ENCODE assay signal across 8 worm cellular contexts in genomic region chrIV:10425129-10425528, ce11.
TF ChIP-seq lines count a peak whose summit lies in the region.

No protein-coding gene starts in this region.

TF ChIP-seq in whole organism, L1 larva, 84 proteins besides CTCF, POLR2A, EP300 and RAD21 (continues in another document):
- TF ChIP-seq jun-1 (tag; optimal IDR thresholded peaks at IDR 0.05; lab: Kevin White, UChicago) = no peak
- TF ChIP-seq F16B12.6 (tag; optimal IDR thresholded peaks at IDR 0.05; lab: Kevin White, UChicago) = no peak
- TF ChIP-seq unc-30 (tag; optimal IDR thresholded peaks at IDR 0.05; lab: Kevin White, UChicago) = no peak
- TF ChIP-seq nhr-77 (tag; optimal IDR thresholded peaks at IDR 0.05; lab: Kevin White, UChicago) = no peak
- no peak for TF ChIP-seq nhr-85 (tag; lab: Kevin White, UChicago)
- TF ChIP-seq efl-1 (optimal IDR thresholded peaks at IDR 0.05; lab: Kevin White, UChicago) = peak; percentile 23 to 44
- no peak for TF ChIP-seq efl-1 (GFP tag; optimal IDR thresholded peaks at IDR 0.05 in 1 of 2; lab: Kevin White, UChicago)
- TF ChIP-seq snu-23 (GFP tag; optimal IDR thresholded peaks at IDR 0.05; lab: Kevin White, UChicago) = peak; percentile 50
- TF ChIP-seq fkh-10 (GFP tag; optimal IDR thresholded peaks at IDR 0.05; lab: Kevin White, UChicago) = peak; percentile 25
- no peak for TF ChIP-seq nhr-90 (tag; optimal IDR thresholded peaks at IDR 0.05; lab: Kevin White, UChicago; ENCODE audit: poor library complexity)
- no peak for TF ChIP-seq aha-1 (tag; optimal IDR thresholded peaks at IDR 0.05; lab: Kevin White, UChicago)
- peak in 1 of 2 experiments; percentile 24 for TF ChIP-seq ztf-11 (tag; optimal IDR thresholded peaks at IDR 0.05; lab: Kevin White, UChicago)

TF ChIP-seq in whole organism, L2 larva, 48 proteins besides CTCF, POLR2A, EP300 and RAD21 (continues in another document):
- no peak for TF ChIP-seq ztf-1 (GFP tag; conservative IDR thresholded peaks at IDR 0.05; lab: Robert Waterston, UW)
- TF ChIP-seq mbf-1 (tag; optimal IDR thresholded peaks at IDR 0.05; lab: Kevin White, UChicago) = no peak
- peak in 1 of 2 experiments; percentile 53 for TF ChIP-seq lsy-2 (tag; optimal IDR thresholded peaks at IDR 0.05; lab: Kevin White, UChicago)
- TF ChIP-seq F13H6.1 (tag; optimal IDR thresholded peaks at IDR 0.05; lab: Kevin White, UChicago) = peak; percentile 24
- TF ChIP-seq nhr-11 (tag; optimal IDR thresholded peaks at IDR 0.05; lab: Kevin White, UChicago) = no peak
- TF ChIP-seq ceh-16 (tag; optimal IDR thresholded peaks at IDR 0.05; lab: Kevin White, UChicago) = no peak
- TF ChIP-seq nhr-237 (tag; optimal IDR thresholded peaks at IDR 0.05; lab: Kevin White, UChicago) = no peak
- no peak for TF ChIP-seq ama-1 (optimal IDR thresholded peaks at IDR 0.05; lab: Kevin White, UChicago)
- peak; percentile 47 for TF ChIP-seq unc-55 (GFP tag; optimal IDR thresholded peaks at IDR 0.05; lab: Kevin White, UChicago)
- no peak for TF ChIP-seq nhr-23 (tag; optimal IDR thresholded peaks at IDR 0.05; lab: Kevin White, UChicago)
- no peak for TF ChIP-seq nhr-10 (tag; optimal IDR thresholded peaks at IDR 0.05; lab: Kevin White, UChicago)
- no peak for TF ChIP-seq gmeb-1 (tag; optimal IDR thresholded peaks at IDR 0.05; lab: Kevin White, UChicago)

TF ChIP-seq in whole organism, L3 larva, 47 proteins besides CTCF, POLR2A, EP300 and RAD21:
- peak; percentile 28 for TF ChIP-seq nhr-25 (tag; optimal IDR thresholded peaks at IDR 0.05; lab: Kevin White, UChicago)
- TF ChIP-seq elt-2 (tag; optimal IDR thresholded peaks at IDR 0.05; lab: Kevin White, UChicago) = peak; percentile 33
- peak; percentile 69 for TF ChIP-seq hmg-11 (tag; optimal IDR thresholded peaks at IDR 0.05; lab: Kevin White, UChicago)
- no peak for TF ChIP-seq fos-1 (tag; optimal IDR thresholded peaks at IDR 0.05; lab: Kevin White, UChicago)
- no peak for TF ChIP-seq fkh-2 (tag; optimal IDR thresholded peaks at IDR 0.05; lab: Kevin White, UChicago)
- TF ChIP-seq lin-15B (tag; optimal IDR thresholded peaks at IDR 0.05; lab: Kevin White, UChicago) = peak; percentile 25
- no peak for TF ChIP-seq ceh-28 (tag; optimal IDR thresholded peaks at IDR 0.05; lab: Kevin White, UChicago)
- no peak for TF ChIP-seq ceh-9 (tag; optimal IDR thresholded peaks at IDR 0.05; lab: Kevin White, UChicago)
- TF ChIP-seq pha-4 (tag; optimal IDR thresholded peaks at IDR 0.05; lab: Kevin White, UChicago) = peak; percentile 65
- TF ChIP-seq daf-12 (tag; optimal IDR thresholded peaks at IDR 0.05; lab: Kevin White, UChicago) = no peak
- TF ChIP-seq nfya-1 (tag; optimal IDR thresholded peaks at IDR 0.05; lab: Kevin White, UChicago; ENCODE audit: insufficient read depth) = peak; percentile 56

TF ChIP-seq in whole organism, L4 larva, 104 proteins besides CTCF, POLR2A, EP300 and RAD21 (continues in another document):
- no peak for TF ChIP-seq mes-2 (tag; optimal IDR thresholded peaks at IDR 0.05; lab: Kevin White, UChicago; ENCODE audit: poor library complexity, severe bottlenecking)
- no peak for TF ChIP-seq mxl-2 (GFP tag; conservative IDR thresholded peaks at IDR 0.05; lab: Robert Waterston, UW)
- peak; percentile 27 for TF ChIP-seq nhr-28 (tag; optimal IDR thresholded peaks at IDR 0.05; lab: Kevin White, UChicago)
- TF ChIP-seq hif-1 (tag; optimal IDR thresholded peaks at IDR 0.05; lab: Kevin White, UChicago) = no peak
- TF ChIP-seq Y5F2A.4 (GFP tag; optimal IDR thresholded peaks at IDR 0.05; lab: Kevin White, UChicago) = no peak
- TF ChIP-seq mdl-1 (tag; optimal IDR thresholded peaks at IDR 0.05; lab: Kevin White, UChicago) = peak in 1 of 2 experiments; percentile 1
- TF ChIP-seq hlh-30 (tag; optimal IDR thresholded peaks at IDR 0.05; lab: Kevin White, UChicago; ENCODE audit: insufficient read depth) = peak; percentile 24
- no peak for TF ChIP-seq saeg-2 (GFP tag; IDR thresholded peaks at IDR 0.05; lab: Robert Waterston, UW)
- TF ChIP-seq vab-7 (GFP tag; IDR thresholded peaks at IDR 0.05; lab: Robert Waterston, UW) = no peak
- no peak for TF ChIP-seq attf-4 (tag; optimal IDR thresholded peaks at IDR 0.05; lab: Kevin White, UChicago)
- peak; percentile 94 for TF ChIP-seq T20F7.1 (GFP tag; optimal IDR thresholded peaks at IDR 0.05; lab: Kevin White, UChicago)
- TF ChIP-seq nhr-6 (tag; optimal IDR thresholded peaks at IDR 0.05; lab: Kevin White, UChicago) = peak; percentile 42

TF ChIP-seq in whole organism, early embryonic, 17 proteins besides CTCF, POLR2A, EP300 and RAD21:
- peak; percentile 8 for TF ChIP-seq F13C5.2 (tag; optimal IDR thresholded peaks at IDR 0.05; lab: Kevin White, UChicago)
- no peak for TF ChIP-seq sea-1 (GFP tag; conservative IDR thresholded peaks at IDR 0.05; lab: Robert Waterston, UW)

TF ChIP-seq in whole organism, late embryonic, 69 proteins besides CTCF, POLR2A, EP300 and RAD21:
- peak; percentile 51 for TF ChIP-seq nfya-1 (tag; optimal IDR thresholded peaks at IDR 0.05; lab: Kevin White, UChicago)
- TF ChIP-seq unc-86 (tag; optimal IDR thresholded peaks at IDR 0.05; lab: Kevin White, UChicago) = no peak
- peak; percentile 55 for TF ChIP-seq elt-2 (tag; optimal IDR thresholded peaks at IDR 0.05; lab: Kevin White, UChicago)
TF ChIP-seq in whole organism, late embryonic: peak in this region for 2.

TF ChIP-seq in whole organism, mixed stage, embryonic, 35 proteins besides CTCF, POLR2A, EP300 and RAD21:
- TF ChIP-seq tbx-8 (GFP tag; optimal IDR thresholded peaks at IDR 0.05; lab: Kevin White, UChicago) (no peak), lsy-2 (tag; optimal IDR thresholded peaks at IDR 0.05; lab: Kevin White, UChicago) (peak; percentile 27), M03D4.4 (tag; optimal IDR thresholded peaks at IDR 0.05; lab: Kevin White, UChicago) (no peak)

TF ChIP-seq in whole organism, young adult, 124 proteins besides CTCF, POLR2A, EP300 and RAD21 (continues in another document):
- TF ChIP-seq lin-26 (GFP tag; IDR thresholded peaks at IDR 0.05; lab: Robert Waterston, UW) = no peak
- no peak for TF ChIP-seq mxl-1 (tag; optimal IDR thresholded peaks at IDR 0.05; lab: Kevin White, UChicago)
- no peak for TF ChIP-seq nhr-179 (tag; optimal IDR thresholded peaks at IDR 0.05; lab: Kevin White, UChicago)
- no peak for TF ChIP-seq ceh-27 (GFP tag; optimal IDR thresholded peaks at IDR 0.05; lab: Kevin White, UChicago)
- no peak for TF ChIP-seq him-1 (tag; optimal IDR thresholded peaks at IDR 0.05; lab: Kevin White, UChicago)
- no peak for TF ChIP-seq ztf-18 (tag; optimal IDR thresholded peaks at IDR 0.05; lab: Kevin White, UChicago)
- TF ChIP-seq gei-17 (GFP tag; optimal IDR thresholded peaks at IDR 0.05; lab: Kevin White, UChicago) = no peak
- no peak for TF ChIP-seq ztf-22 (GFP tag; optimal IDR thresholded peaks at IDR 0.05; lab: Kevin White, UChicago)
- no peak for TF ChIP-seq akir-1 (GFP tag; optimal IDR thresholded peaks at IDR 0.05; lab: Kevin White, UChicago)
- no peak for TF ChIP-seq atf-7 (tag; optimal IDR thresholded peaks at IDR 0.05; lab: Kevin White, UChicago)
- TF ChIP-seq mel-28 (tag; optimal IDR thresholded peaks at IDR 0.05; lab: Kevin White, UChicago; ENCODE audit: borderline replicate concordance) = no peak
- no peak for TF ChIP-seq rec-8 (tag; optimal IDR thresholded peaks at IDR 0.05; lab: Kevin White, UChicago)
- TF ChIP-seq nhr-80 (tag; optimal IDR thresholded peaks at IDR 0.05; lab: Kevin White, UChicago) = peak; percentile 16
- no peak for TF ChIP-seq nhr-120 (GFP tag; IDR thresholded peaks at IDR 0.05; lab: Robert Waterston, UW)
- no peak for TF ChIP-seq tlf-1 (GFP tag; optimal IDR thresholded peaks at IDR 0.05; lab: Kevin White, UChicago)
- TF ChIP-seq nfyb-1 (GFP tag; IDR thresholded peaks at IDR 0.05; lab: Robert Waterston, UW) = no peak
- TF ChIP-seq lir-1 (GFP tag; conservative IDR thresholded peaks at IDR 0.05; lab: Robert Waterston, UW) = no peak
- TF ChIP-seq fkh-3 (tag; optimal IDR thresholded peaks at IDR 0.05; lab: Kevin White, UChicago) = no peak
- no peak for TF ChIP-seq hmg-1.2 (GFP tag; IDR thresholded peaks at IDR 0.05; lab: Robert Waterston, UW)
- no peak for TF ChIP-seq F49E8.2 (tag; optimal IDR thresholded peaks at IDR 0.05; lab: Kevin White, UChicago; ENCODE audit: insufficient read depth)
- no peak for TF ChIP-seq cebp-2 (GFP tag; IDR thresholded peaks at IDR 0.05; lab: Robert Waterston, UW)
- no peak for TF ChIP-seq ztf-6 (GFP tag; IDR thresholded peaks at IDR 0.05; lab: Robert Waterston, UW)
- no peak for TF ChIP-seq Y95B8A.8 (GFP tag; IDR thresholded peaks at IDR 0.05; lab: Robert Waterston, UW)
- no peak for TF ChIP-seq sptf-2 (GFP tag; optimal IDR thresholded peaks at IDR 0.05; lab: Kevin White, UChicago)
- TF ChIP-seq egl-18 (GFP tag; IDR thresholded peaks at IDR 0.05; lab: Robert Waterston, UW) = no peak
- TF ChIP-seq lin-40 (tag; optimal IDR thresholded peaks at IDR 0.05; lab: Kevin White, UChicago) = no peak
- TF ChIP-seq lin-35 (GFP tag; optimal IDR thresholded peaks at IDR 0.05; lab: Kevin White, UChicago) = no peak
- TF ChIP-seq Y56A3A.18 (GFP tag; IDR thresholded peaks at IDR 0.05; lab: Robert Waterston, UW) = no peak
- no peak for TF ChIP-seq efl-1 (GFP tag; optimal IDR thresholded peaks at IDR 0.05; lab: Kevin White, UChicago)
- no peak for TF ChIP-seq snpc-4 (GFP tag; optimal IDR thresholded peaks at IDR 0.05; lab: Kevin White, UChicago)
- peak in 1 of 4 experiments; percentile 51 for TF ChIP-seq snpc-4 (tag; optimal IDR thresholded peaks at IDR 0.05; lab: Kevin White, UChicago)
- TF ChIP-seq snpc-1.3 (tag; optimal IDR thresholded peaks at IDR 0.05; lab: Kevin White, UChicago; ENCODE audit: insufficient read depth) = peak; percentile 7
- TF ChIP-seq sea-2 (GFP tag; IDR thresholded peaks at IDR 0.05; lab: Robert Waterston, UW) = no peak
- TF ChIP-seq Y67H2A.10 (GFP tag; conservative IDR thresholded peaks at IDR 0.05; lab: Robert Waterston, UW) = no peak
- peak; percentile 98 for TF ChIP-seq attf-3 (GFP tag; conservative IDR thresholded peaks at IDR 0.05; lab: Robert Waterston, UW)
- no peak for TF ChIP-seq cebp-1 (GFP tag; IDR thresholded peaks at IDR 0.05; lab: Robert Waterston, UW)
- no peak for TF ChIP-seq cebp-1 (tag; optimal IDR thresholded peaks at IDR 0.05; lab: Kevin White, UChicago)
- TF ChIP-seq lsl-1 (GFP tag; optimal IDR thresholded peaks at IDR 0.05; lab: Kevin White, UChicago) = peak; percentile 90
- no peak for TF ChIP-seq unc-62 (GFP tag; optimal IDR thresholded peaks at IDR 0.05; lab: Kevin White, UChicago)
- peak; percentile 9 for TF ChIP-seq attf-5 (GFP tag; optimal IDR thresholded peaks at IDR 0.05; lab: Kevin White, UChicago)
- TF ChIP-seq Y53G8AR.9 (GFP tag; conservative IDR thresholded peaks at IDR 0.05; lab: Robert Waterston, UW) = no peak
- TF ChIP-seq B0035.1 (tag; optimal IDR thresholded peaks at IDR 0.05; lab: Kevin White, UChicago) = no peak
- TF ChIP-seq T26A5.8 (tag; optimal IDR thresholded peaks at IDR 0.05; lab: Kevin White, UChicago) = no peak
- TF ChIP-seq lin-54 (GFP tag; optimal IDR thresholded peaks at IDR 0.05; lab: Kevin White, UChicago) = no peak
